Worm (Caenorhabditis elegans) whole organism, L3 larva: ENCODE measurements around the gene nspc-19.

ENCODE experiments used
- daf-12 ChIP-seq: fragments of 150-350 bp; optimal IDR thresholded peaks from 2 replicates; lab custom pipeline; 2014; ENCODE audit warnings: missing biosample characterization, missing genetic modification reagents, missing genetic modification characterization
- egl-27 ChIP-seq: sonication (generic microtip); optimal IDR thresholded peaks from 4 replicates; lab custom pipeline; 2017; ENCODE audit warnings: missing biosample characterization, missing genetic modification reagents, missing genetic modification characterization
- elt-2 ChIP-seq: sonication (generic microtip); optimal IDR thresholded peaks from 2 replicates; lab custom pipeline; 2016; ENCODE audit warnings: missing genetic modification reagents, mild to moderate bottlenecking, missing genetic modification characterization, missing compliant biosample characterization
- fos-1 ChIP-seq: fragments of 150-350 bp; optimal IDR thresholded peaks from 2 replicates; lab custom pipeline; 2014; ENCODE audit warnings: missing biosample characterization, missing genetic modification characterization
- unc-39 ChIP-seq: sonication (generic microtip); optimal IDR thresholded peaks from 4 replicates; lab custom pipeline; 2017; ENCODE audit warnings: missing biosample characterization, missing genetic modification characterization

DNA sequence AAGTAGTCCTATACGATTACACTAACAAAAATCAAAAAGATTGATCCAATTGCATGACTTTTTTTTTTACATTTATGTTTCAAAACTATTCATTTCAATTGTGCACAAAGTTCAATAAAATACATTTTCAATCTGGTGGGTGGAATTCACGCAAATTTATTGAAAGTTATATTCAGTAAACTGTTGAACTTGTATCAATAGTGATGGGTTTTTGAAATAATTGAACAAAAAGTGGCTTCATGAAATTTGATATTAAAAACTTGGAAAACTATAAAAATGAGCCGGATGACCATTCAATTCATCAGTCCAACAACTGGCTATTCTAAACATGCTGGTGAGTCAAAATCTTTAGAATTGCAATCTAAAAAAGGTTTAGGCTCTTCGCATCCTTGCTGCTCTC, 5.2 kb upstream of the nspc-19 start, which contains the start of gene nspc-16:
- TF ChIP-seq elt-2 (tag; lab: Kevin White, UChicago) (no peak), egl-27 (tag; lab: Kevin White, UChicago) (no peak), fos-1 (tag; lab: Kevin White, UChicago) (no peak), unc-39 (tag; lab: Kevin White, UChicago) (no peak), daf-12 (tag; lab: Kevin White, UChicago) (no peak)
